Fruit fly (Drosophila melanogaster): ENCODE measurements around the gene CG17129.

The CG17129 gene

dm6 chr3L:633272-634254 is 46.6 kb downstream of the CG17129 start (continued):
- TF ChIP-seq CG13624 (GFP tag; optimal IDR thresholded peaks at IDR 0.05): peak; percentile 46
- peak; percentile 83 for TF ChIP-seq CG6254 (GFP tag; optimal IDR thresholded peaks at IDR 0.05)
- peak; percentile 89 for TF ChIP-seq bab2 (GFP tag; optimal IDR thresholded peaks at IDR 0.05)
- TF ChIP-seq bsh (GFP tag; optimal IDR thresholded peaks at IDR 0.05): peak; percentile 35 to 96
- peak; percentile 77 for TF ChIP-seq CG17385 (GFP tag; optimal IDR thresholded peaks at IDR 0.05)
- TF ChIP-seq CG33213 (GFP tag; optimal IDR thresholded peaks at IDR 0.05): peak; percentile 72
- TF ChIP-seq CG10147 (GFP tag; optimal IDR thresholded peaks at IDR 0.05): peak; percentile 49
- no peak for TF ChIP-seq zfh2 (GFP tag; optimal IDR thresholded peaks at IDR 0.05)
- peak; percentile 56 for TF ChIP-seq wek (GFP tag; optimal IDR thresholded peaks at IDR 0.05)
- peak; percentile 91 for TF ChIP-seq CG2875 (GFP tag; optimal IDR thresholded peaks at IDR 0.05)
- no peak for TF ChIP-seq CG15479 (GFP tag; optimal IDR thresholded peaks at IDR 0.05)
- peak; percentile 85 for TF ChIP-seq exex (tag; optimal IDR thresholded peaks at IDR 0.05)
- peak; percentile 50 for TF ChIP-seq CG8290 (GFP tag; optimal IDR thresholded peaks at IDR 0.05)
- TF ChIP-seq CG8290 (tag; optimal IDR thresholded peaks at IDR 0.05): peak; percentile 29 to 50
- peak; percentile 70 for TF ChIP-seq p53 (GFP tag; optimal IDR thresholded peaks at IDR 0.05)
- no peak for TF ChIP-seq corto (GFP tag; optimal IDR thresholded peaks at IDR 0.05)
- TF ChIP-seq ranshi (GFP tag; IDR thresholded peaks at IDR 0.05): peak; percentile 85
- TF ChIP-seq ac (GFP tag; optimal IDR thresholded peaks at IDR 0.05): peak; percentile 56
- TF ChIP-seq Eip74EF (GFP tag; optimal IDR thresholded peaks at IDR 0.05): peak in 1 of 2 experiments; percentile 81
- peak; percentile 92 for TF ChIP-seq CG32772 (GFP tag; IDR thresholded peaks at IDR 0.05)
- no peak for TF ChIP-seq Opbp (GFP tag; IDR thresholded peaks at IDR 0.05; ENCODE audit: partially characterized antibody)
- TF ChIP-seq hb (GFP tag; IDR thresholded peaks at IDR 0.05; ENCODE audit: partially characterized antibody): no peak
- peak; percentile 92 for TF ChIP-seq dmrt11E (tag; optimal IDR thresholded peaks at IDR 0.05)
- peak; percentile 71 for TF ChIP-seq nau (GFP tag; optimal IDR thresholded peaks at IDR 0.05)
- peak; percentile 80 for TF ChIP-seq CG7556 (GFP tag; optimal IDR thresholded peaks at IDR 0.05)
- peak; percentile 61 for TF ChIP-seq CG12104 (GFP tag; optimal IDR thresholded peaks at IDR 0.05)
- TF ChIP-seq CG18262 (tag; optimal IDR thresholded peaks at IDR 0.05): peak; percentile 91
- peak; percentile 48 for TF ChIP-seq CG9215 (GFP tag; IDR thresholded peaks at IDR 0.05)
- TF ChIP-seq TFAM (GFP tag; optimal IDR thresholded peaks at IDR 0.05): peak; percentile 54
- TF ChIP-seq Nf-YB (GFP tag; optimal IDR thresholded peaks at IDR 0.05): peak; percentile 55
- TF ChIP-seq fu2 (GFP tag; optimal IDR thresholded peaks at IDR 0.05): peak; percentile 43
- peak; percentile 85 for TF ChIP-seq CG31441 (GFP tag; IDR thresholded peaks at IDR 0.05)
- TF ChIP-seq CG4617 (GFP tag; optimal IDR thresholded peaks at IDR 0.05; ENCODE audit: borderline replicate concordance): peak; percentile 71
- TF ChIP-seq schlank (tag; optimal IDR thresholded peaks at IDR 0.05): peak; percentile 13
- no peak for TF ChIP-seq sna (GFP tag; IDR thresholded peaks at IDR 0.05; ENCODE audit: partially characterized antibody)
- TF ChIP-seq CG9876 (GFP tag; optimal IDR thresholded peaks at IDR 0.05): peak; percentile 69
- TF ChIP-seq Bteb2 (GFP tag; optimal IDR thresholded peaks at IDR 0.05): peak; percentile 20
- TF ChIP-seq Dp (GFP tag; optimal IDR thresholded peaks at IDR 0.05): no peak
- TF ChIP-seq da (GFP tag; optimal IDR thresholded peaks at IDR 0.05): peak; percentile 26
- TF ChIP-seq Pdp1 (GFP tag; optimal IDR thresholded peaks at IDR 0.05): peak; percentile 73 to 76
- TF ChIP-seq nom (GFP tag; optimal IDR thresholded peaks at IDR 0.05): no peak
- peak; percentile 65 for TF ChIP-seq CG4730 (GFP tag; IDR thresholded peaks at IDR 0.05)
- peak; percentile 65 for TF ChIP-seq Ada2b (GFP tag; IDR thresholded peaks at IDR 0.05)
- no peak for TF ChIP-seq D (optimal IDR thresholded peaks at IDR 0.05)
- TF ChIP-seq D (GFP tag; optimal IDR thresholded peaks at IDR 0.05): peak; percentile 94
- peak; percentile 75 for TF ChIP-seq bcd (GFP tag; optimal IDR thresholded peaks at IDR 0.05)
- TF ChIP-seq zf30C (GFP tag; optimal IDR thresholded peaks at IDR 0.05): peak; percentile 92
